Worm (Caenorhabditis elegans) whole organism, L4/young adult: Measurements from ENCODE around the gene nprt-1.

Source experiments
- W03F9.2 ChIP-seq: fragments of 150-350 bp; optimal IDR thresholded peaks from 2 replicates; lab custom pipeline; 2014; ENCODE audit warnings: missing biosample characterization, missing genetic modification characterization
- dao-5 ChIP-seq: sonication (generic microtip); optimal IDR thresholded peaks from 2 replicates; lab custom pipeline; 2016; ENCODE audit warnings: missing genotype, missing genetic modification characterization, moderate library complexity, missing compliant biosample characterization
- him-1 ChIP-seq: sonication (generic microtip); optimal IDR thresholded peaks from 2 replicates; lab custom pipeline; 2016; ENCODE audit warnings: missing genotype, missing genetic modification reagents, missing genetic modification characterization, missing compliant biosample characterization

The nprt-1 gene

DNA sequence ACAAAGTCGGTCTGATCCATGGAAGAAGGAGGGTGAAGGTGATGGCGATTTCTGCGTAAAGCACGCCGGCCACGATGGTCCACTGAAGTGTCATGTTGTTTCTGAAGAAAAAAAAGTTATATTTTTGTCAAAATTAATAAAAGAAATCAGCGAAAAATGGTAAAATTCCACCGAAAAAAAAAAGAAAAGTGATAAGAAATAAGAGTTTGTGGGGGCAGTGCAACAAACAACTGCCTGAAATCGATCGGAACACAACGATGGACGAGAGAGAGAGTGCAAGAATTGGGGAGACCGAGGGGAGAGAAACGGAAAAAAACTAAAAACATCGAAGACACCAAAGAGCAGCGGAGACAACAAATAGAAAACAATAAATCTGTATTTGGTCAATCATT is 2.1 kb upstream of the nprt-1 start, which contains the start of gene Y54G2A.18:
TSS of gene Y54G2A.18 (minus strand) at position 101 of the 392 bp plus-strand sequence.
- TF ChIP-seq W03F9.2 (tag; lab: Kevin White, UChicago) (no peak), dao-5 (no peak), him-1 (tag; lab: Kevin White, UChicago) (no peak)

DNA sequence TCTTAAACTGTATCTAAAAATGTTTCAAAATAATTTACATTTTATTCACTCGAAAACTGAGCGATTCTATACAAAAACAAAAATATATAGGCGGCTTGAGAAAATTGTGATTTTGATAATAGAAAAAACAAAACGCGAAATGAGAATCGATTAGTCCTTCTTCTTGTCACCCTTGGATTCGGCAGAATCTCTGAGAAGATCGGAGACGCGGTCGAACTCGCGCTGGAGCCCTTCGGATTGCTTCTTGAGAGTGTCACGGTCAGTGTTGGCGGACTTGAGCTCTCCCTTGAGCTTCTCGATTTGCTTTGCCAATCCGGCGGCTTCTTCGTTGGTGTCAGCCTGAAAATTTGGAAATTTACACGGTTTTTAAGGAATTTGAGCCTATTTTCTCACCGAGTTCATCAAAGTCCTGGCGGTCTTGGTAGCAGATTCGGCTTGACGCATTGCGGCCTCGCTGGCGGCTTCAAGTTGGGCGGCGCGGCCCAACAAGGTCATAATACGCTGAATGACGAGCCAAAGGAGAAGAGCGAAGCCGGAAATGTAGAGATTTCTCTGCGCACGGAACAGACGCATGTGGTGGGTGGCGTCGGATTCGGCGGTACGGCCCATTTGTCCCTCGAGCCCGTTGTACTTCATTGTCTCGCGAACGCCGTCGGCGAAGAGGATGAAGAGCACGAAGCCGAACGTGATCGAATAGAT is 1.4 kb upstream of the nprt-1 start:
- TF ChIP-seq dao-5 (no peak), him-1 (tag; lab: Kevin White, UChicago) (no peak), W03F9.2 (tag; lab: Kevin White, UChicago) (no peak)

DNA sequence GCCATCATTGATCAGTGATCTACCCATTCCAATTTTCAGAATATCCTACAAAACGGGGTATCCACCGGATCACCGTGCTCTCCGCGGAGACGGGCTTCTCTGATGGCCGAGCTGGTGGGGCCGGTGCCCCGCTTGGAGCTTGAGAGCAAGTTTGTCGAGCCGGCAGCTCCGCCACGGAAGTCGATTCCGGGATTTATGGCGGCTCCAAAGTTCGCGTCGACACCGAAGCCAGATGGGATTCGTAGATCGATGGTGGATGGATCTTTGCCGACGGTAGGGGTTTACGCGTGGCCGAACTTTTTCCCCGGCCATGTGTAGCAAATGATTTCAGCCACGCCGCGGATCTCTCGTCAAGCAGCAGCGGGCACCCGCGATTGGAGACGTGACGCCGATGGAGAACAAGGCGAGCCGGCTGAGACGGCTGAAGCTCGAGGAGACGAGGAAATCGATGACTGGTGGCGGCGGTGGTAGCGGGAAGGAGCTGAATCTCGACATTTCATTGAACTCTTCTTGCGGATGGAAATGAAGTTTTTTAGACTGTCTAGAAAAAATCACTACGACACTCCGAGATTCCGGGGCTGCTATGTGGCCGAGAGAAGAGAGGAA is 1.7 kb downstream of the nprt-1 start:
- TF ChIP-seq W03F9.2 (tag; lab: Kevin White, UChicago) (no peak), him-1 (tag; lab: Kevin White, UChicago) (no peak), dao-5 (no peak)

DNA sequence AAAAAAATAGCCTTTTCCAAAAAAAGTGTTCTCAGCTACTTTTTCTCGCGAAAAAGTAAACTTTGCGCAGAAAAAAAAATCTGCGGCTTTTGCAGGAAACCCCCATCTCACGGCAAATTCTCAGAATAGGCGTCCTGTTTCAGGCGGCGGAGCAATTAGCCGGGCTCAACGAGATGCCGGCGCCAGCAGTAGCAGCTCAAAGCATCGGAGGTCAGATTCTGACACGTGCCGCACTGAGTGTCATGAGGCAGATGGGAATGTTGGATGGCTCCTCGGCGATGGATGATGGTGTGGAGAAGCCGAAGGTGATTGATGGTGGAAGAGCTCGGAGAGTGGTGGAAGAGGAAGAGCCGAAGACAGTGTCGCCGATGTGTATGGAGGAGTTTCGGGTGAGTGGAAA is 3.0 kb downstream of the nprt-1 start:
- TF ChIP-seq him-1 (tag; lab: Kevin White, UChicago), result no peak
- TF ChIP-seq W03F9.2 (tag; lab: Kevin White, UChicago), result no peak
- no peak for TF ChIP-seq dao-5

DNA sequence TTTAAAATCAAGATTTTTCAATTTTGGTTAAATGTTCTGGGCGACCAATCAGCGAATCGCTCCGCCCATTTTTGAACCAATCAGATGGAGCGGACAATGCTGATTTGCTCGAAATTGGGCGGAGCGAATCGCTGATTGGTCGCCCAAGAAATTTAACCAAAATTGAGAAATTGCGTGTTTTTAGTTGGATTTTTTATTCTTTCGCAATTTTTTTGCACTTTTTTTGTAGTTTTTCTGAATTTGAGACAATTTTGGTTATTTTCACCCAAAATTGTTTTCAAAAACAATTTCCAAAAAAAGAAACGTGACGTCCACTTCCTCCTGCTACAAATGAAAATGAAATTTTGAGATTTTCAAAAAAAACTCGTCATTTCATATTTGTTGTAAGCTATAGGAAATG is 3.6 kb downstream of the nprt-1 start, which contains the start of gene dml-1:
TSS of gene dml-1 (plus strand) at position 301 of the 400 bp plus-strand sequence.
- no peak for TF ChIP-seq dao-5

DNA sequence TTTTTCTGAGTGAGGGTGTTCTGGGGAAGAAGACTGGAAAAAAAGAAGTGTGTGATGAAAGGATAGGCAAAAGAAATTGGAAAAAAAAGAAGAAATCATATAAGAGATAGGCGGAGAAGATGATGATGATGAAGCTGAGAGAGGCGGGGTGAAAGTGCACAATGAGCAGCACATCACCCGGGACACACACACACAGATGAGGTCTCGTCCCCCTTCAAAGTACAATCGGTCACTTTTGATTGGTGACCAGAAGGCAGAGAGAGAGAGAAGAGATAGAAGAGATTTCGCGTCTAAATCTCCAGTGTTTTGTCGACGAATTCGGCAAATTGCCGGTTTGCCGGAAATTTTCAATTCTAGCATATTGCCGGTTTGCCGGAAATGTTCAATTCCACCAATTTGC is 5.0 kb downstream of the nprt-1 start:
- TF ChIP-seq him-1 (tag; lab: Kevin White, UChicago), result no peak
- TF ChIP-seq dao-5, result no peak
- no peak for TF ChIP-seq W03F9.2 (tag; lab: Kevin White, UChicago)

DNA sequence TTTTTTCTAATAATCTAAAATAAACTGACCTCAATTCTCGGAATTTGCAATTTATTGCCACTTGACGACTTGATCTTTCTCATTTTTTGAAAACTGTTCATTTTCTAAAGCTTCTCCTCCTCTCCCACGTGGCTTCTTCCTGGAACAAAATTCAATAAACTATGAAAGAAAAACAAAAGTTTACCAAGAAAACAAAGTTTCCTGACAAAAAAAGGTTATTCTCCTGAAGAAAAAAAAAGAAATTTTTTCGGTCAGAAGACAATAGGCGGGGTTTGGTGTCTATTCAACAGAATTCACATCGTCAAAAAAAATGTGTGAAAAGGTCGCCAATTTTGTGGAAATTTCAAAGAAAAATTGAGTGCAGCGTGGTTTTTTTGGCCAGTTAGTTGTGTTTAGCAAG is 25.5 kb downstream of the nprt-1 start, which contains the start of gene Y54G2A.16:
TSS of gene Y54G2A.16 (minus strand) at position 101 of the 400 bp plus-strand sequence.
- TF ChIP-seq W03F9.2 (tag; lab: Kevin White, UChicago) (no peak), dao-5 (no peak), him-1 (tag; lab: Kevin White, UChicago) (no peak)

DNA sequence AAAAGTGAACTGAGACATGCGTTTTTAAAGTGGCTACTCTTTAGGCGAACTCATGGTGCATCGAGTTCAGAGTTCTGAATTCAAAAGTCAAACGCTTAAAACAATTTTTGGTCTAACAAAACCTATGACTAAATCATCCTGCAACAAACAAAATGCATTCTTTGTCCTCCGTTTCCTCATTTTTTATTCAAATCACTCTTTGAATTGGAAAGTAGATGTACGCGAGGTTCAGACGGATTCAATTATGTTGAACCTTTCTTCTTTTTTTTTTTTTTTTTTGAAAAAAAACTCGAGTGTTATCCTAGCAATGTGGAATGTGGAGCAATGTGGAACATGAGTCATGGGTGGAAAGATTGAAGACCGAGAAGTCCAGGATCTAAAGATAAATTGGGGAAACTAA is 31.5 kb downstream of the nprt-1 start:
- TF ChIP-seq dao-5, result no peak

DNA sequence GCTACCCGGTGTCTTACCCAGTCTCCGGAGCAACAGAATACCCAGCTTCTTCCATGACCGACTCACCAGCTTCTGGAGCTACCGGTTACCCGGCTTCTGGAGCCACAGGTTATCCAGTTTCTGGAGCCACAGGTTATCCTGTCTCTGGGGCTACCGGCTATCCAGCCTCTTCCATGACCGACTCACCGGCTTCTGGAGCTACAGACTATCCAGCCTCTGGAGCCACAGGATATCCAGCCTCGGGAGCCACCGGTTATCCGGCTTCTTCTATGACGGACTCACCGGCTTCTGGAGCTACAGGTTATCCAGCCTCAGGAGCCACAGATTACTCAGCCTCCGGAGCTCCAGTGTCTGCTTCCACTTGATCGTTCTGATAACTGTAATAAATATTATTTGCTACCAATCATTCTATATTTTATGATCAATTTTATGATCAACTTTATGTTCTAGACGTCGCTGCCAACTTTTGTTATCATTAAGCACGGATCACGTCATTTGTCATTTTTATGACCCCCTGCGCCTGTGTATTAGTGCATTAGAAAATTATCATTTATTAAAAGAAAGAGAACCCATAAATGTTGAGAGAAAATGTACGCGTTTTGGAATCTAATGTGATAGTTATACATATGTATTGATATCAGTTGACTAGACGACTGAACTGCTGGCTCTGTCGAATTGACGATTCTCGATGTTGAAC is 35.0 kb downstream of the nprt-1 start:
- TF ChIP-seq W03F9.2 (tag; lab: Kevin White, UChicago), result no peak

DNA sequence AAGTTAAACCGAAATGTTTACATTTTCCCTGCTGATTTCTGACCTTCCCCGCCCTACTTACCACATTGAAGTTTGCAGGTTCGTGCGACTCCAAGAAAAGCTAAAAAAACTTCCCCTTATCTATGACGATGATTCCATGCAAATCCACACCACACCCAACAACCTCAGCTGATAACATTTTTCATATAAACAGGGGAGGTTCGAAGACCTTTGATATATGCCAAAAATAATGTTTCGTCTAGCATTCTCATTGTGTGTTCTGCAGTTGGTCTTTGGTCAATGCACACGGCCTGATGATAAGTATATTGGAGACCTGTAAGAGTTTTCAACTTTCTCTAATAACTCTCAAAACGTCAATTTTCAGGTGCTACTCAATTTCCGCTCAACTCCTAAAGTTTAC is 36.1 kb downstream of the nprt-1 start:
- TF ChIP-seq dao-5 (no peak), W03F9.2 (tag; lab: Kevin White, UChicago) (no peak)

DNA sequence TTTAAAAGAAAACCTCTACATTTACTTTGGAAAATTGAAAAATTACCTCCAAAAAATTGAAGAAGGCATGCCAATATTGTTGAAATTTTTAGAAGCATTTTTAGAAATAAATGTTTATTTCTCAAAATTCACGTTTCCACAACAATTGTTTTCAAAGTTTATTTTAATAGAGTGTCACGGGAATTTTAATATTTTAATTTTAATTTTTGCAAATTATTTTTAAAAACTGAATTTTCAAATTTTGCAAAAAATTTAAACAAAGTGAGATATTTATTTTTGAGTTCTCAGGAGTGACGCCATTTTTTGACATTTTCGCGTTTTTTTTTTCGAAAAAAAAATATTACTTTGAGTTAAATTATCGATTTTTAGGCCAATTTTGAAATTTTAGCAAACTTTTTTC is 37.1 kb downstream of the nprt-1 start, which contains the start of gene Y54G2A.49:
TSS of gene Y54G2A.49 (minus strand) at position 101 of the 400 bp plus-strand sequence.
- TF ChIP-seq W03F9.2 (tag; lab: Kevin White, UChicago) (no peak), dao-5 (no peak), him-1 (tag; lab: Kevin White, UChicago) (no peak)

DNA sequence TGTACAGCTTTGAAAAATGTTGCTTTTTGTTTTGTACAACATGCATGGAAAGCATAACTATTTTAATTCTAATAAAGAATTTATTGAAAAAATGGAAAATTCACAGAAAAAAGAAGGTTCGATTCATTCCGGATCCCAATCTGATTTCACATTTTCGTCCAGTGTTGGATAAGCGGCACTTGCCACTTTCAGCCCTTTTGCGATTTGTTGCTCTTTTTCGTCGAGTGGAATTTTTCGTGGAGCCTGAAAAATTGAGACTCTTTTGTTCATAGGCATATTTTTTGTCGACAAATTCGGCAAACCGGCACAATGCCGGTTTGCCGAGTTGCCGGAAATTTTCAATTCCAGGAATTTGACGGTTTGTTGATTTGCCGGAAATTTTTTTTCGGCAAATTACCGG is 38.6 kb downstream of the nprt-1 start:
- TF ChIP-seq him-1 (tag; lab: Kevin White, UChicago) (no peak), dao-5 (no peak), W03F9.2 (tag; lab: Kevin White, UChicago) (no peak)

DNA sequence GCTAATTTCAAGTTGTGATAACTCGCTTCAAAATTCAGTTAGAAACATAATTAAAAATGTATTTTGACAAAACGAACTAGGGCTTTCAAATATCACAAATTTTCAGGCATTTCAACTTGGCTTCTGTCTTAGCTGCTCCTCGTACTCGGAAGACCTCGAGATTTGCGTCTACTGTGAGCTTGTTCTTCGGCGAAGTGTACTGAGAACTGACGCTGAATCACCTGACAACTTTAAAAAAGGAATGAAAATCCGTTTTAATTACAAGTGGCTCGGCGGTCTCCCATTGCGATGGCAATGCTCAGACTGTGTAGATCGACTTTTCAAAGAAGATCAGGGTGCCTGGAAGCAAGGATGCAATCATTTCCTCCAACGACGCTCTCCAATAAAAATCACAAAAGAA is 39.7 kb downstream of the nprt-1 start, which contains the start of gene clec-85:
TSS of gene clec-85 (plus strand) at position 301 of the 400 bp plus-strand sequence.
- no peak for TF ChIP-seq W03F9.2 (tag; lab: Kevin White, UChicago)
- TF ChIP-seq him-1 (tag; lab: Kevin White, UChicago), result no peak
- TF ChIP-seq dao-5, result no peak

DNA sequence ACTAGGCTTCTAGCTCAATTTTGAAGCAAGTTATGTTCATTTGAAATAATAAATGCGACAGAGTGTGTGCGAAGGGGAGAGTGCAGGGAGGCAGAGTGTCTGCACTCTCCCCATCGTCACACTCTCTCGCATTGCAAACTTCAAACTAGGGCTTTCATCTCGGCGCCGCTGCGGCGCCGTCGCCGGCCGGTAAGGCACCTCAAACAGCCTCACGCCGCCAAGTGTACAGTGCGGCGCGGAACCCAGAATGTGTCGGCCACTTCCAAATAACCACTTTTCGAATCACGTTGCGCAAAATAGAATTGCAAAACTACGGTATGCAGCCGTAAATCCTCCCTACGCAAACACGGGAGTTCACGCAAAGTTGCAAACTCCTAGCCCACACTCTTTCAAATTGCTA is 41.0 kb downstream of the nprt-1 start:
- TF ChIP-seq W03F9.2 (tag; lab: Kevin White, UChicago), result no peak
- no peak for TF ChIP-seq dao-5
- TF ChIP-seq him-1 (tag; lab: Kevin White, UChicago), result no peak
